Fruit fly (Drosophila melanogaster) whole organism, wandering third instar larva: ENCODE data around the gene CG32812.

Experiments used
- Abd-B ChIP-seq: fragments of >200 bp; optimal IDR thresholded peaks from 2 replicates; lab custom pipeline; 2017; ENCODE audit warnings: missing biosample characterization, missing genetic modification characterization
- CG32264 ChIP-seq: fragments of 200-800 bp; sonication (Bioruptor generic); optimal IDR thresholded peaks from 2 replicates; lab custom pipeline; 2016; ENCODE audit warnings: missing biosample characterization, missing genetic modification characterization
- CG9705 ChIP-seq: fragments of 200-800 bp; sonication (Bioruptor generic); optimal IDR thresholded peaks from 2 replicates; lab custom pipeline; 2018; ENCODE audit warnings: missing biosample characterization, mild to moderate bottlenecking, missing genetic modification characterization
- CrebA ChIP-seq: fragments of 200-800 bp; sonication (Bioruptor generic); optimal IDR thresholded peaks from 2 replicates; lab custom pipeline; 2016; ENCODE audit warnings: missing biosample characterization, mild to moderate bottlenecking, missing genetic modification characterization, borderline replicate concordance
- Dfd ChIP-seq: fragments of >200 bp; optimal IDR thresholded peaks from 2 replicates; lab custom pipeline; 2017; ENCODE audit warnings: missing biosample characterization, missing genetic modification characterization
- Dif ChIP-seq: fragments of 200-275, 200-300 bp; sonication (Bioruptor generic); optimal IDR thresholded peaks from 2 replicates; lab custom pipeline; 2018; ENCODE audit warnings: missing biosample characterization, missing genetic modification characterization; ENCODE audit not compliant: partially characterized antibody
- GATAd ChIP-seq: sonication (Bioruptor generic); optimal IDR thresholded peaks from 2 replicates; lab custom pipeline; 2016; ENCODE audit warnings: missing biosample characterization, missing genetic modification characterization
- HLH106 ChIP-seq: fragments of 200-800 bp; optimal IDR thresholded peaks from 3 replicates; lab custom pipeline; 2019; ENCODE audit warnings: missing biosample characterization, mild to moderate bottlenecking, missing genetic modification characterization, moderate library complexity
- Hnf4 ChIP-seq: fragments of 200-800 bp; sonication (Bioruptor generic); optimal IDR thresholded peaks from 2 replicates; lab custom pipeline; 2016; ENCODE audit warnings: missing biosample characterization, mild to moderate bottlenecking, missing genetic modification characterization
- Hr78 ChIP-seq: fragments of >200 bp; optimal IDR thresholded peaks from 2 replicates; lab custom pipeline; 2017; ENCODE audit warnings: missing biosample characterization, missing genetic modification characterization
- Hr83 ChIP-seq: fragments of 200-300 bp; sonication (Bioruptor generic); optimal IDR thresholded peaks from 2 replicates; lab custom pipeline; 2016; ENCODE audit warnings: missing biosample characterization, mild to moderate bottlenecking, missing genetic modification characterization, moderate library complexity; ENCODE audit not compliant: poor library complexity, severe bottlenecking
- Jra ChIP-seq: sonication (Bioruptor generic); optimal IDR thresholded peaks from 2 replicates; lab custom pipeline; 2016; ENCODE audit warnings: missing biosample characterization, missing genetic modification characterization
- Mio ChIP-seq: sonication (Bioruptor generic); optimal IDR thresholded peaks from 2 replicates; lab custom pipeline; 2016; ENCODE audit warnings: missing biosample characterization, missing genetic modification characterization
- Myc ChIP-seq: fragments of >200 bp; optimal IDR thresholded peaks from 2 replicates; lab custom pipeline; 2017
- N ChIP-seq: fragments of >200 bp; optimal IDR thresholded peaks from 2 replicates; lab custom pipeline; 2018; ENCODE audit warnings: missing biosample characterization, missing external identifiers, missing genetic modification characterization
- OdsH ChIP-seq: fragments of 200-800 bp; sonication (Bioruptor generic); optimal IDR thresholded peaks from 2 replicates; lab custom pipeline; 2016; ENCODE audit warnings: missing biosample characterization, mild to moderate bottlenecking, missing genetic modification characterization
- Rel ChIP-seq, 2 experiments: fragments of 200-800 bp; sonication (Bioruptor generic) in 1 of 2; optimal IDR thresholded peaks; 2 replicates in 1 of 2; 3 replicates in 1 of 2; lab custom pipeline; 2016 to 2019; ENCODE audit warnings: mild to moderate bottlenecking in 2 of 2, missing biosample characterization in 2 of 2, missing genetic modification characterization in 2 of 2, moderate library complexity in 1 of 2
- Sp1 ChIP-seq: fragments of 200-800 bp; sonication (Bioruptor generic); optimal IDR thresholded peaks from 3 replicates; lab custom pipeline; 2019; ENCODE audit warnings: missing biosample characterization, mild to moderate bottlenecking, missing genetic modification characterization, moderate library complexity
- Vsx2 ChIP-seq: fragments of 200-300, 225-300 bp; sonication (Bioruptor generic); optimal IDR thresholded peaks from 2 replicates; lab custom pipeline; 2018; ENCODE audit warnings: missing biosample characterization, missing genetic modification characterization; ENCODE audit not compliant: partially characterized antibody
- br ChIP-seq: fragments of 200-800 bp; sonication (Bioruptor generic); optimal IDR thresholded peaks from 2 replicates; lab custom pipeline; 2016; ENCODE audit warnings: missing biosample characterization, missing genetic modification characterization
- brk ChIP-seq: fragments of 200-800 bp; sonication (Bioruptor generic); optimal IDR thresholded peaks from 2 replicates; lab custom pipeline; 2016; ENCODE audit warnings: missing biosample characterization, mild to moderate bottlenecking, missing genetic modification characterization
- dl ChIP-seq, 2 experiments: fragments of 175-275, 200-275 bp in 1 of 2; fragments of 200-275 bp in 1 of 2; sonication (Bioruptor generic); optimal IDR thresholded peaks; lab custom pipeline; 2018; ENCODE audit warnings: mild to moderate bottlenecking in 2 of 2, missing biosample characterization in 2 of 2, missing genetic modification characterization in 2 of 2, moderate library complexity in 2 of 2; ENCODE audit not compliant: partially characterized antibody in 2 of 2, insufficient read depth in 1 of 2
- dmrt93B ChIP-seq: fragments of 200-800 bp; sonication (Bioruptor generic); optimal IDR thresholded peaks from 2 replicates; lab custom pipeline; 2018; ENCODE audit warnings: missing biosample characterization, mild to moderate bottlenecking, missing genetic modification characterization
- dsf ChIP-seq: sonication (Bioruptor generic); optimal IDR thresholded peaks from 2 replicates; lab custom pipeline; 2016; ENCODE audit warnings: missing biosample characterization, missing genetic modification characterization, borderline replicate concordance
- ey ChIP-seq: fragments of 200-800 bp; sonication (Bioruptor generic); optimal IDR thresholded peaks from 2 replicates; lab custom pipeline; 2016; ENCODE audit warnings: missing biosample characterization, missing genetic modification characterization
- foxo ChIP-seq, 2 experiments: fragments of 200-800 bp; sonication (Bioruptor generic); optimal IDR thresholded peaks; 2 replicates in 1 of 2; 3 replicates in 1 of 2; lab custom pipeline; 2016 to 2017; ENCODE audit warnings: missing biosample characterization in 2 of 2, missing genetic modification characterization in 2 of 2
- fru ChIP-seq: fragments of 200-800 bp; sonication (Bioruptor generic); optimal IDR thresholded peaks from 3 replicates; lab custom pipeline; 2016; ENCODE audit warnings: missing biosample characterization, mild to moderate bottlenecking, missing genetic modification characterization
- h ChIP-seq: fragments of 200-800 bp; sonication (Bioruptor generic); optimal IDR thresholded peaks from 3 replicates; lab custom pipeline; 2016; ENCODE audit warnings: missing biosample characterization, mild to moderate bottlenecking, missing genetic modification characterization
- jim ChIP-seq: fragments of 175-275, 200-325 bp; sonication (Bioruptor generic); optimal IDR thresholded peaks from 2 replicates; lab custom pipeline; 2016; ENCODE audit warnings: missing biosample characterization, mild to moderate bottlenecking, missing genetic modification characterization
- lola ChIP-seq: fragments of >200 bp; optimal IDR thresholded peaks from 2 replicates; lab custom pipeline; 2017; ENCODE audit warnings: missing biosample characterization, missing genetic modification characterization
- pan ChIP-seq: fragments of >200 bp; optimal IDR thresholded peaks from 2 replicates; lab custom pipeline; 2017
- psq ChIP-seq: fragments of 200-800 bp; sonication (Bioruptor generic); optimal IDR thresholded peaks from 3 replicates; lab custom pipeline; 2017; ENCODE audit warnings: missing biosample characterization, mild to moderate bottlenecking, missing genetic modification characterization, moderate library complexity
- rgr ChIP-seq: fragments of 200-800 bp; sonication (Bioruptor generic); optimal IDR thresholded peaks from 3 replicates; lab custom pipeline; 2016; ENCODE audit warnings: missing biosample characterization, mild to moderate bottlenecking, missing genetic modification characterization
- sage ChIP-seq: fragments of 200-800 bp; sonication (Bioruptor generic); optimal IDR thresholded peaks from 2 replicates; lab custom pipeline; 2016; ENCODE audit warnings: missing biosample characterization, mild to moderate bottlenecking, missing genetic modification characterization
- sv ChIP-seq: fragments of 200-800 bp; sonication (Bioruptor generic); optimal IDR thresholded peaks from 3 replicates; lab custom pipeline; 2016; ENCODE audit warnings: missing biosample characterization, missing genetic modification characterization
- tai ChIP-seq: sonication (Bioruptor generic); optimal IDR thresholded peaks from 2 replicates; lab custom pipeline; 2016; ENCODE audit warnings: missing biosample characterization, missing genetic modification characterization
- usp ChIP-seq: fragments of >200 bp; optimal IDR thresholded peaks from 2 replicates; lab custom pipeline; 2017; ENCODE audit warnings: missing biosample characterization, missing genetic modification characterization
- woc ChIP-seq: sonication (Bioruptor generic); optimal IDR thresholded peaks from 2 replicates; lab custom pipeline; 2016; ENCODE audit warnings: missing biosample characterization, mild to moderate bottlenecking, missing genetic modification characterization

Gene CG32812

DNA sequence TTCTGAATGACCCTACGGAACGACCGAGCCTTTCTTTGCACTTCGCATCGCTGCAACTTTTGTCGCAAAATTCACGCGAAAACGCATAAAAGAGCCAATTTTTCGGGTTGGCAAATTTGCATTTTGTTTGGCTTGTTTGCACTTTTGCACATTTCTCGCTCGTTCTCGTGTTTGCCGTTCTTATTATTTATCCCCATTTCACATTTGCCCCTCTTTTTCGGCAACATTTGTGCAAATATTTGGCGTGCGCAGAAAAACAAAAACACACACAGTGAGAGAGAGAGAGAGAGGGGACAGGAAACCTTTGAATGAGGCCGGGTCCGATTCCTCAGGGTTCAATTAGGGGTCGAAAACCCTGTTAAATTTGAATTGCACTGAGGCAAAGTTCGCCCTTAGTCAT lies 37.5 kb upstream of the CG32812 start:
- no peak for TF ChIP-seq usp
- no peak for TF ChIP-seq Vsx2
- TF ChIP-seq GATAd (GFP tag; lab: Kevin White, UChicago) = no peak
- no peak for TF ChIP-seq Rel (GFP tag; optimal IDR thresholded peaks at IDR 0.05; lab: Kevin White, UChicago)
- TF ChIP-seq Rel (tag; optimal IDR thresholded peaks at IDR 0.05; lab: Kevin White, UChicago) = no peak
- TF ChIP-seq CG9705 (GFP tag; lab: Kevin White, UChicago) = no peak
- no peak for TF ChIP-seq sv (GFP tag; lab: Kevin White, UChicago)
- peak; percentile 8 for TF ChIP-seq sage (GFP tag; lab: Kevin White, UChicago)
- TF ChIP-seq N (GFP tag; lab: Kevin White, UChicago) = no peak
- TF ChIP-seq CG32264 (GFP tag; lab: Kevin White, UChicago) = no peak
- TF ChIP-seq Abd-B (GFP tag; lab: Kevin White, UChicago) = no peak
- peak; percentile 54 for TF ChIP-seq rgr (GFP tag; lab: Kevin White, UChicago)
- TF ChIP-seq ey (GFP tag; lab: Kevin White, UChicago) = no peak
- TF ChIP-seq woc (GFP tag; lab: Kevin White, UChicago) = no peak
- TF ChIP-seq OdsH = peak; percentile 52
- TF ChIP-seq dsf (GFP tag; lab: Kevin White, UChicago) = no peak
- no peak for TF ChIP-seq Hr83 (GFP tag; lab: Kevin White, UChicago)
- TF ChIP-seq brk (GFP tag; lab: Kevin White, UChicago) = no peak
- TF ChIP-seq dmrt93B (GFP tag; lab: Kevin White, UChicago) = peak; percentile 5
- TF ChIP-seq br (GFP tag; lab: Kevin White, UChicago) = peak; percentile 17
- no peak for TF ChIP-seq tai (GFP tag; lab: Kevin White, UChicago)
- peak; percentile 32 for TF ChIP-seq fru (GFP tag; lab: Kevin White, UChicago)
- no peak for TF ChIP-seq CrebA (GFP tag; lab: Kevin White, UChicago)
- no peak for TF ChIP-seq Myc (lab: Kevin White, UChicago)
- peak in 1 of 2 experiments; percentile 28 for TF ChIP-seq foxo (GFP tag; optimal IDR thresholded peaks at IDR 0.05; lab: Kevin White, UChicago)
- no peak for TF ChIP-seq lola (GFP tag; lab: Kevin White, UChicago)
- no peak for TF ChIP-seq dl (GFP tag; optimal IDR thresholded peaks at IDR 0.05; lab: Kevin White, UChicago; ENCODE audit: insufficient read depth in 1 of 2, partially characterized antibody in 2 of 2)
- TF ChIP-seq Dif (GFP tag; lab: Kevin White, UChicago) = no peak
- peak; percentile 30 for TF ChIP-seq Hnf4
- no peak for TF ChIP-seq Jra (GFP tag; lab: Kevin White, UChicago)
- no peak for TF ChIP-seq HLH106 (tag; lab: Kevin White, UChicago)
- peak; percentile 3 for TF ChIP-seq Sp1
- peak; percentile 53 for TF ChIP-seq h (GFP tag; lab: Kevin White, UChicago)
- TF ChIP-seq pan (lab: Kevin White, UChicago) = no peak
- TF ChIP-seq psq (GFP tag; lab: Kevin White, UChicago) = peak; percentile 56
- TF ChIP-seq jim (GFP tag; lab: Kevin White, UChicago) = no peak
- TF ChIP-seq Hr78 = no peak
- TF ChIP-seq Dfd (GFP tag; lab: Kevin White, UChicago) = no peak
- no peak for TF ChIP-seq Mio (GFP tag; lab: Kevin White, UChicago)

DNA sequence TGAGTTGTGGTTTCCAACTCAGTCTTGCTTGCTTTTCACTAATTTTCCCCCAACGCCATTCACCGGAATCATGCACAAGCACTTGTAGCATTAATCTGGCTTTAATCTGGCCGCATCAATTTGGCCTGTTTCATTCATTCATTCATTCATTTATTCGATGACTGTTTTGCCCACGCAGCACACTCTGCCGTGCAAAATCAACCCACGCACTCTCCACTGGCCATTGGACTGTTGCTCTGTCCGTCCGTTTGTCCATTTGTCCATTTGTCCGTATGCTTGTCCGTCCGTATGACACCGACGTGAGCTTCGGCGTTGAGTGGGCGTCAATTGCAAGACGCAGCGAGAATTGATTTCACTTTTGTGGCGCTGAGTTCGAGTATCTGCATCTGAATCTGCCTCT lies 37.0 kb upstream of the CG32812 start:
- no peak for TF ChIP-seq brk (GFP tag; lab: Kevin White, UChicago)
- no peak for TF ChIP-seq foxo (GFP tag; optimal IDR thresholded peaks at IDR 0.05; lab: Kevin White, UChicago)
- TF ChIP-seq CrebA (GFP tag; lab: Kevin White, UChicago) = no peak
- TF ChIP-seq dmrt93B (GFP tag; lab: Kevin White, UChicago) = no peak
- TF ChIP-seq Hnf4 = no peak
- no peak for TF ChIP-seq HLH106 (tag; lab: Kevin White, UChicago)
- no peak for TF ChIP-seq sage (GFP tag; lab: Kevin White, UChicago)
- no peak for TF ChIP-seq CG32264 (GFP tag; lab: Kevin White, UChicago)
- no peak for TF ChIP-seq lola (GFP tag; lab: Kevin White, UChicago)
- no peak for TF ChIP-seq tai (GFP tag; lab: Kevin White, UChicago)
- TF ChIP-seq Hr83 (GFP tag; lab: Kevin White, UChicago) = no peak
- no peak for TF ChIP-seq CG9705 (GFP tag; lab: Kevin White, UChicago)
- TF ChIP-seq br (GFP tag; lab: Kevin White, UChicago) = no peak
- no peak for TF ChIP-seq Rel (GFP tag; optimal IDR thresholded peaks at IDR 0.05; lab: Kevin White, UChicago)
- no peak for TF ChIP-seq Rel (tag; optimal IDR thresholded peaks at IDR 0.05; lab: Kevin White, UChicago)
- TF ChIP-seq fru (GFP tag; lab: Kevin White, UChicago) = no peak
- TF ChIP-seq sv (GFP tag; lab: Kevin White, UChicago) = no peak
- TF ChIP-seq psq (GFP tag; lab: Kevin White, UChicago) = no peak
- TF ChIP-seq dl (GFP tag; optimal IDR thresholded peaks at IDR 0.05; lab: Kevin White, UChicago; ENCODE audit: insufficient read depth in 1 of 2, partially characterized antibody in 2 of 2) = no peak
